Fruit fly (Drosophila melanogaster): ENCODE data around the gene CG31415.

Gene CG31415

dm6 chr3R:9783240-9783917, 40.1 kb downstream of the CG31415 start (continued):
- TF ChIP-seq Fer1 (GFP tag; optimal IDR thresholded peaks at IDR 0.05), result peak; percentile 2
- TF ChIP-seq ash1 (GFP tag; optimal IDR thresholded peaks at IDR 0.05), result no peak
- TF ChIP-seq twi (tag; optimal IDR thresholded peaks at IDR 0.05), result no peak
- TF ChIP-seq zen2 (GFP tag; IDR thresholded peaks at IDR 0.05; ENCODE audit: partially characterized antibody), result no peak
- TF ChIP-seq CG33213 (GFP tag; optimal IDR thresholded peaks at IDR 0.05), result no peak
- no peak for TF ChIP-seq NFAT (GFP tag; IDR thresholded peaks at IDR 0.05)
- TF ChIP-seq Med (GFP tag), result no peak
- TF ChIP-seq CG14710 (tag; optimal IDR thresholded peaks at IDR 0.05), result no peak
- no peak for TF ChIP-seq lbe (GFP tag; optimal IDR thresholded peaks at IDR 0.05)
- TF ChIP-seq CG7839 (tag; optimal IDR thresholded peaks at IDR 0.05), result peak; percentile 41
- no peak for TF ChIP-seq nerfin-2 (GFP tag; IDR thresholded peaks at IDR 0.05; ENCODE audit: partially characterized antibody)
- TF ChIP-seq CG7271 (tag; optimal IDR thresholded peaks at IDR 0.05), result no peak
- peak; percentile 35 for TF ChIP-seq CG2712 (tag; optimal IDR thresholded peaks at IDR 0.05)
- no peak for TF ChIP-seq CG15601 (tag; optimal IDR thresholded peaks at IDR 0.05)
- no peak for TF ChIP-seq pros (GFP tag; optimal IDR thresholded peaks at IDR 0.05)
- no peak for TF ChIP-seq Adf1 (GFP tag; IDR thresholded peaks at IDR 0.05)
- TF ChIP-seq bbx (GFP tag; IDR thresholded peaks at IDR 0.05; ENCODE audit: partially characterized antibody), result no peak
- TF ChIP-seq Fer2 (tag; optimal IDR thresholded peaks at IDR 0.05), result no peak
- TF ChIP-seq slbo (GFP tag; IDR thresholded peaks at IDR 0.05), result no peak
- TF ChIP-seq lola (GFP tag; optimal IDR thresholded peaks at IDR 0.05), result no peak
- no peak for TF ChIP-seq tll (GFP tag; optimal IDR thresholded peaks at IDR 0.05)
- TF ChIP-seq HmgZ (tag; optimal IDR thresholded peaks at IDR 0.05), result no peak
- TF ChIP-seq tna (GFP tag; IDR thresholded peaks at IDR 0.05; ENCODE audit: partially characterized antibody), result no peak
- peak; percentile 21; the same call in 1 of the 2 replicates for TF ChIP-seq Bgb (GFP tag; IDR thresholded peaks at IDR 0.05; ENCODE audit: partially characterized antibody)
- TF ChIP-seq chinmo (GFP tag; IDR thresholded peaks at IDR 0.05; ENCODE audit: partially characterized antibody), result no peak
- peak; percentile 2 for TF ChIP-seq dmrt11E (tag; optimal IDR thresholded peaks at IDR 0.05)
- no peak for TF ChIP-seq CG13296 (GFP tag; optimal IDR thresholded peaks at IDR 0.05)
- peak; percentile 26 for TF ChIP-seq PHDP (tag; optimal IDR thresholded peaks at IDR 0.05)
- no peak for TF ChIP-seq BEAF-32 (GFP tag; optimal IDR thresholded peaks at IDR 0.05)
- no peak for TF ChIP-seq CG42726 (GFP tag; IDR thresholded peaks at IDR 0.05; ENCODE audit: partially characterized antibody)
- TF ChIP-seq Sry-β (GFP tag; optimal IDR thresholded peaks at IDR 0.05), result no peak
- TF ChIP-seq trh (GFP tag; optimal IDR thresholded peaks at IDR 0.05), result no peak
- TF ChIP-seq CG8478 (optimal IDR thresholded peaks at IDR 0.05), result no peak
- TF ChIP-seq Dfd (GFP tag; optimal IDR thresholded peaks at IDR 0.05), result no peak
- TF ChIP-seq esg (GFP tag; conservative IDR thresholded peaks at IDR 0.05), result no peak
- peak; percentile 15 for TF ChIP-seq grau (tag; optimal IDR thresholded peaks at IDR 0.05)
- peak; percentile 66 for TF ChIP-seq bigmax (GFP tag; optimal IDR thresholded peaks at IDR 0.05)
- no peak for TF ChIP-seq kni (GFP tag; optimal IDR thresholded peaks at IDR 0.05)
- TF ChIP-seq Xrp1 (GFP tag; IDR thresholded peaks at IDR 0.05), result no peak
- TF ChIP-seq slou (GFP tag; optimal IDR thresholded peaks at IDR 0.05), result no peak
- TF ChIP-seq CG10431 (GFP tag; optimal IDR thresholded peaks at IDR 0.05), result no peak
- TF ChIP-seq CG8290 (GFP tag; optimal IDR thresholded peaks at IDR 0.05), result no peak
- no peak for TF ChIP-seq CG8290 (tag; optimal IDR thresholded peaks at IDR 0.05)
- no peak for TF ChIP-seq gsb (GFP tag; IDR thresholded peaks at IDR 0.05)
- no peak for TF ChIP-seq lilli (GFP tag; optimal IDR thresholded peaks at IDR 0.05)
- no peak for TF ChIP-seq Nf-YC (tag; optimal IDR thresholded peaks at IDR 0.05)
- TF ChIP-seq gem (tag; optimal IDR thresholded peaks at IDR 0.05), result peak; percentile 73
- TF ChIP-seq CG33557 (GFP tag; optimal IDR thresholded peaks at IDR 0.05), result no peak
- no peak for TF ChIP-seq croc (GFP tag; conservative IDR thresholded peaks at IDR 0.05)
